Worm (Caenorhabditis elegans): ENCODE measurements around the gene C50F4.10.
A peak's percentile ranks its signal among the peaks of the same experiment; 100 is the strongest.

The C50F4.10 gene

DNA sequence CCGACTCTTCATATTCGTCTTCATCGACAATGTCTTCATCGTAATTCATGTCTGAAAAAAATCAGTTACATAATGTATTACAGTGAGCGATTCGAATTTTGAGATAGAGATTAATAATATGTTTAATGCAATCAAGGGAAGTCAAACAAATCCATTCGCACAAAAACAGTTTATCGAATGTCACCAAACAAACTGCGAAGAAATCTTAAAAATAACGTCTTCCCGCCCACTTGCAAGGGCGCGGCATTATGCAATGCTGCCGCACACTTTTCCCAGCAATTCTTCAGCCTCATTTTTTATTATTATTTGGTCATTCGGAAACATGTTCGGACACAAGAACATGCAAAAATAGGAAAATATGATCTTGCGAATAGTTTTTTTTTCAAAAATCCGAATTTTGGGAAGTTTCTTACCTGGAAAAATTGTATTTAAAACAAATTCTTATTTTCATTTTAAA, 12.8 kb upstream of the C50F4.10 start, which contains the start of gene mdf-1 (continued):
- TF ChIP-seq mel-28 (tag; optimal IDR thresholded peaks at IDR 0.05; ENCODE audit: borderline replicate concordance) (no peak), F57C9.4 (tag; optimal IDR thresholded peaks at IDR 0.05) (no peak)

DNA sequence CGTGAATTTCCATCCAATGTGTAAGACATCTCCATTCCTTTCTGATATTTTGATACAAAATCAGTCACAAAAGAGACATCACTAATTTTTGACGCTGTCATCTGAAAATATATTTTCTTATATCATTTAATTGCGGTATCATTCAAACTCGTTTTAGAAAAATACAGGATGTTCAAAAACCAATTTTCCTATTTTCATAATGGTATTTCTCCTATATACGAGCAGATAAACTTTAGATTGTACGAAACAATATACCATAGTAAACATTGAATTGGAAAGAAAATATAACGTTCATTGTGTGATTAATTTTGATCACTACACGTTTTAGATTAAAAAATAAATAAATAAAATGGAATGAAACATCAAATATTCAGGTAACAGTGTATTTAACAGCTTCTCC, 10.1 kb upstream of the C50F4.10 start, which contains the start of gene C50F4.16:
TSS of gene C50F4.16 (minus strand) at position 101 of the 400 bp plus-strand sequence.
- TF ChIP-seq ceh-79 (tag; optimal IDR thresholded peaks at IDR 0.05), result no peak
- 0 out of 2 replicates have a peak, but pooled peaks have one; percentile 31 for TF ChIP-seq madf-6 (GFP tag; IDR thresholded peaks at IDR 0.05)
- TF ChIP-seq unc-62 (GFP tag; optimal IDR thresholded peaks at IDR 0.05), result no peak
- TF ChIP-seq hmg-20 (GFP tag; IDR thresholded peaks at IDR 0.05), result no peak
- TF ChIP-seq ama-1 (optimal IDR thresholded peaks at IDR 0.05), result no peak
- TF ChIP-seq ama-1 (GFP tag; optimal IDR thresholded peaks at IDR 0.05), result peak in 1 of 2 experiments; percentile 26
- no peak for TF ChIP-seq F55B11.4 (tag; optimal IDR thresholded peaks at IDR 0.05; ENCODE audit: borderline replicate concordance, insufficient read depth)
- no peak for TF ChIP-seq aptf-3 (GFP tag; IDR thresholded peaks at IDR 0.05)
- TF ChIP-seq F33H1.4 (GFP tag; IDR thresholded peaks at IDR 0.05), result no peak

DNA sequence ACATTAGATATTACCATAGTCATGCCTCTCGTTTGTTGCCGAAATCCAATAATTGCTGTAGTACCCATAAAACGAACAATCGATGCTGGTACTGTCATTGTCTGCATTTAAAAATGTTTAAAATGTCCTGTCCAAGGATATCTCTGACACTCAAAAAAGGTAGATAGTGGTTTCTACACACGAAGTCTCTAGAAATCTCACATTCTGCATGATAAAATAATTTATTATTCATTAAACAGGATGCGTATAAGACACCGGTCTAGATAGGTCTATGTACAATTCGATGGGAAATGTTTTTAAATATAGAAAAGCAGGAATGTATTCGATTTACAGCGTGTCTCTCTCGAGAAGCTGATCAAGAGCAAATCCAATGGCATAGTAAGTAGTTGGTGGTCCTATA, 8.3 kb upstream of the C50F4.10 start, which contains the start of gene C50F4.12:
TSS of gene C50F4.12 (minus strand) at position 101 of the 400 bp plus-strand sequence.
- TF ChIP-seq B0336.3 (GFP tag; IDR thresholded peaks at IDR 0.05) (no peak), F55B11.4 (tag; optimal IDR thresholded peaks at IDR 0.05; ENCODE audit: borderline replicate concordance, insufficient read depth) (no peak), madf-3 (GFP tag; IDR thresholded peaks at IDR 0.05) (no peak), egl-44 (GFP tag; IDR thresholded peaks at IDR 0.05) (no peak), Y95B8A.8 (GFP tag; IDR thresholded peaks at IDR 0.05) (no peak), ztf-28 (GFP tag; IDR thresholded peaks at IDR 0.05) (no peak)

DNA sequence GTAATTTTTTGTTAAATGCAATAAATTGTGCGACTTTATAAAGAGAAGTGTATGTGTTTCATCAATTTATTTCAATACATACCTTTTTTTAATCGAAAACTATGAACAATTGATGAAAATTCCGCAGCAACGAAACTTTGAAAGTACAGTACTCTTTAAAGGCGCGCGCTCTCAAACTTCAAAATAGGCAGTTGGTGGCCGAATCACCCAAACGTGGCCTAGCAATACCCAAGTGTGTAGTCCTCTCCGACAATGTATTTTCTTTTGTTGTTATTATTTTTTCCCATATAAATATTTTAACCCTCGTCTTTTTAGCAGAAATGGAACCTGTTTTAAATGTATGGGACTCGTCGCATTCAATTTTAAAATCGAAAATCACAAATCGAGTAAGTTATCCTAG, 5.1 kb upstream of the C50F4.10 start, which contains the start of gene C50F4.4:
TSS of gene C50F4.4 (plus strand) at position 267 of the 400 bp plus-strand sequence.
- TF ChIP-seq snpc-3.4 (tag; optimal IDR thresholded peaks at IDR 0.05) (peak; percentile 53), lir-1 (GFP tag; conservative IDR thresholded peaks at IDR 0.05) (no peak), ceh-58 (GFP tag; IDR thresholded peaks at IDR 0.05) (no peak), rec-8 (tag; optimal IDR thresholded peaks at IDR 0.05) (peak in 1 of 2 experiments; percentile 32), unc-62 (GFP tag; optimal IDR thresholded peaks at IDR 0.05) (no peak), F55B11.4 (tag; optimal IDR thresholded peaks at IDR 0.05; ENCODE audit: borderline replicate concordance, insufficient read depth) (no peak), F10E7.11 (tag; optimal IDR thresholded peaks at IDR 0.05) (no peak), ztf-18 (tag; optimal IDR thresholded peaks at IDR 0.05) (peak; percentile 33), fkh-3 (tag; optimal IDR thresholded peaks at IDR 0.05) (no peak), let-526 (GFP tag; IDR thresholded peaks at IDR 0.05) (no peak), C06A6.2 (GFP tag; conservative IDR thresholded peaks at IDR 0.05) (no peak), ceh-100 (GFP tag; IDR thresholded peaks at IDR 0.05) (no peak), mes-4 (tag; optimal IDR thresholded peaks at IDR 0.05) (no peak), zfh-2 (GFP tag; conservative IDR thresholded peaks at IDR 0.05) (no peak), ztf-6 (GFP tag; IDR thresholded peaks at IDR 0.05) (no peak), F52B5.7 (tag; optimal IDR thresholded peaks at IDR 0.05) (no peak), ztf-25 (GFP tag; IDR thresholded peaks at IDR 0.05) (no peak), lin-26 (GFP tag; IDR thresholded peaks at IDR 0.05) (no peak), pbrm-1 (GFP tag; IDR thresholded peaks at IDR 0.05) (no peak), madf-10 (tag; optimal IDR thresholded peaks at IDR 0.05) (no peak), ztf-26 (tag; optimal IDR thresholded peaks at IDR 0.05) (no peak), T26A5.8 (tag; optimal IDR thresholded peaks at IDR 0.05) (no peak), Y53F4B.3 (GFP tag; IDR thresholded peaks at IDR 0.05) (no peak), B0261.1 (tag; optimal IDR thresholded peaks at IDR 0.05) (no peak), K12H6.12 (tag; optimal IDR thresholded peaks at IDR 0.05) (no peak), hsf-1 (GFP tag; IDR thresholded peaks at IDR 0.05) (no peak), dox-1 (GFP tag; IDR thresholded peaks at IDR 0.05) (peak; percentile 71), B0019.2 (GFP tag; conservative IDR thresholded peaks at IDR 0.05) (no peak), nhr-90 (tag; optimal IDR thresholded peaks at IDR 0.05) (no peak), rcor-1 (GFP tag; IDR thresholded peaks at IDR 0.05) (peak; percentile 43), cebp-2 (GFP tag; IDR thresholded peaks at IDR 0.05) (no peak)

All from whole organism, young adult.